Worm (Caenorhabditis elegans): ENCODE data around the gene sly-1.
A peak's percentile ranks its signal among the peaks of the same experiment; 100 is the strongest.

sly-1 gene

ce11 chrIII:10560296-10560695, 53.4 kb downstream of the sly-1 start, which contains the start of gene rab-30:
TSS of gene rab-30 (plus strand) at chrIII:10560596.
- no peak for TF ChIP-seq ztf-4 (tag; optimal IDR thresholded peaks at IDR 0.05)
- TF ChIP-seq ceh-9 (tag; optimal IDR thresholded peaks at IDR 0.05), result no peak
- no peak for TF ChIP-seq aly-2 (tag; optimal IDR thresholded peaks at IDR 0.05)
- no peak for TF ChIP-seq pha-4 (tag; optimal IDR thresholded peaks at IDR 0.05)
- no peak for TF ChIP-seq nhr-25 (tag; optimal IDR thresholded peaks at IDR 0.05)
- TF ChIP-seq egl-27 (tag; optimal IDR thresholded peaks at IDR 0.05), result no peak
- no peak for TF ChIP-seq zag-1 (tag; optimal IDR thresholded peaks at IDR 0.05)
- TF ChIP-seq fkh-2 (tag; optimal IDR thresholded peaks at IDR 0.05), result no peak
- no peak for TF ChIP-seq R02D3.7 (tag; optimal IDR thresholded peaks at IDR 0.05)
- no peak for TF ChIP-seq ceh-82 (tag; optimal IDR thresholded peaks at IDR 0.05)
- no peak for TF ChIP-seq egl-5 (tag; optimal IDR thresholded peaks at IDR 0.05)
- no peak for TF ChIP-seq elt-1 (tag; optimal IDR thresholded peaks at IDR 0.05)
- TF ChIP-seq ZK546.5 (tag; optimal IDR thresholded peaks at IDR 0.05), result no peak
- TF ChIP-seq mdl-1 (tag; optimal IDR thresholded peaks at IDR 0.05), result no peak
- no peak for TF ChIP-seq eor-1 (tag; optimal IDR thresholded peaks at IDR 0.05)
- no peak for TF ChIP-seq hmg-11 (tag; optimal IDR thresholded peaks at IDR 0.05)
- TF ChIP-seq lin-15B (tag; optimal IDR thresholded peaks at IDR 0.05), result no peak
- no peak for TF ChIP-seq nhr-67 (tag; optimal IDR thresholded peaks at IDR 0.05)
- no peak for TF ChIP-seq fos-1 (tag; optimal IDR thresholded peaks at IDR 0.05)
- TF ChIP-seq ceh-28 (tag; optimal IDR thresholded peaks at IDR 0.05), result no peak

- TF ChIP-seq fos-1 (tag; optimal IDR thresholded peaks at IDR 0.05) (no peak), tbx-2 (tag; optimal IDR thresholded peaks at IDR 0.05) (no peak), R02D3.7 (tag; optimal IDR thresholded peaks at IDR 0.05) (no peak), eor-1 (tag; optimal IDR thresholded peaks at IDR 0.05) (no peak), elt-1 (tag; optimal IDR thresholded peaks at IDR 0.05) (no peak), daf-12 (tag; optimal IDR thresholded peaks at IDR 0.05) (no peak), pqm-1 (tag; optimal IDR thresholded peaks at IDR 0.05) (no peak), snpc-4 (tag; optimal IDR thresholded peaks at IDR 0.05) (no peak), nhr-77 (tag; optimal IDR thresholded peaks at IDR 0.05) (no peak), hmg-11 (tag; optimal IDR thresholded peaks at IDR 0.05) (no peak), ZK546.5 (tag; optimal IDR thresholded peaks at IDR 0.05) (no peak), lin-15B (tag; optimal IDR thresholded peaks at IDR 0.05) (no peak), skn-1 (tag; optimal IDR thresholded peaks at IDR 0.05) (no peak), unc-39 (tag; optimal IDR thresholded peaks at IDR 0.05) (no peak), ceh-28 (tag; optimal IDR thresholded peaks at IDR 0.05) (no peak), nfya-1 (tag; optimal IDR thresholded peaks at IDR 0.05; ENCODE audit: insufficient read depth) (no peak)
Measured at ce11 chrIII:10561904-10562303, 55.0 kb downstream of the sly-1 start, which contains the start of gene Y45F3A.1. TSS of gene Y45F3A.1 (minus strand) at chrIII:10561915.

ce11 chrIII:10562542-10562941, 55.7 kb downstream of the sly-1 start:
- no peak for TF ChIP-seq ama-1 (optimal IDR thresholded peaks at IDR 0.05)
- peak; percentile 25 for TF ChIP-seq nhr-23 (tag; optimal IDR thresholded peaks at IDR 0.05)
- no peak for TF ChIP-seq aly-2 (tag; optimal IDR thresholded peaks at IDR 0.05)
- no peak for TF ChIP-seq nhr-237 (tag; optimal IDR thresholded peaks at IDR 0.05)
- TF ChIP-seq R02D3.7 (tag; optimal IDR thresholded peaks at IDR 0.05), result no peak
- TF ChIP-seq ceh-28 (tag; optimal IDR thresholded peaks at IDR 0.05), result peak; percentile 79
- TF ChIP-seq mdl-1 (tag; optimal IDR thresholded peaks at IDR 0.05), result no peak
- TF ChIP-seq nhr-12 (tag; optimal IDR thresholded peaks at IDR 0.05), result no peak
- no peak for TF ChIP-seq ZK546.5 (tag; optimal IDR thresholded peaks at IDR 0.05)
- peak; percentile 12 for TF ChIP-seq lin-39 (tag; optimal IDR thresholded peaks at IDR 0.05)
- no peak for TF ChIP-seq fkh-10 (GFP tag; optimal IDR thresholded peaks at IDR 0.05)
- TF ChIP-seq sea-2 (GFP tag; optimal IDR thresholded peaks at IDR 0.05), result no peak
- TF ChIP-seq ceh-9 (tag; optimal IDR thresholded peaks at IDR 0.05), result no peak
- no peak for TF ChIP-seq mml-1 (tag; optimal IDR thresholded peaks at IDR 0.05)
- no peak for TF ChIP-seq egl-5 (tag; optimal IDR thresholded peaks at IDR 0.05)
- no peak for TF ChIP-seq ceh-16 (tag; optimal IDR thresholded peaks at IDR 0.05)
- no peak for TF ChIP-seq ztf-11 (tag; optimal IDR thresholded peaks at IDR 0.05)
- TF ChIP-seq nfya-1 (tag; optimal IDR thresholded peaks at IDR 0.05; ENCODE audit: insufficient read depth), result no peak
- no peak for TF ChIP-seq elt-3 (tag; optimal IDR thresholded peaks at IDR 0.05)
- TF ChIP-seq eor-1 (tag; optimal IDR thresholded peaks at IDR 0.05), result no peak
- no peak for TF ChIP-seq lsy-12 (tag; optimal IDR thresholded peaks at IDR 0.05)
- no peak for TF ChIP-seq skn-1 (tag; optimal IDR thresholded peaks at IDR 0.05)
- TF ChIP-seq elt-1 (tag; optimal IDR thresholded peaks at IDR 0.05), result no peak
- TF ChIP-seq elt-2 (tag; optimal IDR thresholded peaks at IDR 0.05), result no peak
- TF ChIP-seq nhr-76 (tag; optimal IDR thresholded peaks at IDR 0.05), result no peak

Data from whole organism, L3 larva.